Worm (Caenorhabditis elegans): Measurements from ENCODE around the gene let-653.

Gene let-653

DNA sequence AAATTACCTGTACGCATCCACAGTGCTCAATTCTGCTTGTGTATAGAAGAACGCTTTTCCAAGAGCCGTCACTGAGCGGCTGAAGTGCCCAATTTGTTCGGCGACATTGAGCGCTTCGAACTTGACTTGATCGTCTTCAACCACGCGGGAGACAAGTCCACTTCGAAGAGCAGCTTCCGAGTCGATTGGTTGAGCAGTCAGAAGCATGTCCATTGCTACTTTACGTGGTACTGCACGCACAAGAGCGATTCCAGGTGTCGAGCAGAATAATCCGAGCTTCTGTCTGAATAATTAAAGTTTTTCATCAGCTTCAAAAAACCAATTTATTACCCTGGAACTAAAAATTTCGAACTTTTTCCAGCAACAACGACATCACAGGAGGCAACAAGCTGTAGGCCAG lies 30.0 kb upstream of the let-653 start:
- no peak for TF ChIP-seq ceh-43 (GFP tag; optimal IDR thresholded peaks at IDR 0.05)
- TF ChIP-seq cnd-1 (tag; optimal IDR thresholded peaks at IDR 0.05) = no peak
- no peak for TF ChIP-seq sptf-1 (tag; optimal IDR thresholded peaks at IDR 0.05)

DNA sequence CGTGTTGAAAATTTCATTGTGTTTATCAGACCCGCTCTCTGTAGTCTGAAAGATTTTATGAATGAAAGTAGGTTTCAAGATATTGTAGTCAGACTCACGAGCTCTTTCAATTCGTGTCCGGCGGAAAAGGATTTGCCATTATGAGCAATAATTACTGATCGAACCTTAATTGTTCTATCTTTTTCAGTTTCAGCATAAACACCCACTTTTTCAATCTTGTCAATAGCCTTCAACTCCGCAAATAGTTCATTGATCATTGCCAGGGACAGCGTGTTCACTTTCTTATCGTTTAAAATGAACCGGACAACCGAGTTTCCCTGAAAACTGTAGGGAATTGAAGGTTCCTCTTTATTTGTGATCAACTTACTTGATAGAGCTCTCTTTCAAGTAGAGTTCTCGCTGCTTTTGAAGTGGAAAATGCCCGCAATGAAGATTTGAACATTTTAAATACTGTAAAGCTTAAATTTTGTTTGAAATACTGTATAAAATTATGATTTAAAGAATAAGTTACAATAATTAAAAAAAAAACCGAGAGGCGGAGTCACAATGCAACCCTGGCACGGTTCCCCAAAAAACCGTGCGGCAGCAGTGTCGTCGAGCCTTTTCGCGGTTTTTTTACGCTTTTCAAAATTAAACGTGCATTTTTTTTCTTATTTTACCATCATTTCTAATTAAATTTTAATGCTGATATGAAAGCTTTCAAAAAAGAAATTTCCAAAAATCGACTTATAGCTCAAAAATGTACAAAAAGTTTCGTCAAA lies 29.3 kb upstream of the let-653 start, which contains the start of gene ech-2:
Gene ech-2, minus strand, starts transcription at position 452 of the 761 bp plus-strand sequence.
- peak; percentile 27 for TF ChIP-seq hlh-1 (tag; optimal IDR thresholded peaks at IDR 0.05)
- no peak for TF ChIP-seq elt-3 (tag; optimal IDR thresholded peaks at IDR 0.05)
- no peak for TF ChIP-seq ceh-43 (GFP tag; optimal IDR thresholded peaks at IDR 0.05)
- TF ChIP-seq lsy-2 (tag; optimal IDR thresholded peaks at IDR 0.05) = peak; percentile 4
- peak; percentile 60 for TF ChIP-seq mep-1 (tag; optimal IDR thresholded peaks at IDR 0.05)
- TF ChIP-seq ceh-39 (tag; optimal IDR thresholded peaks at IDR 0.05) = no peak

DNA sequence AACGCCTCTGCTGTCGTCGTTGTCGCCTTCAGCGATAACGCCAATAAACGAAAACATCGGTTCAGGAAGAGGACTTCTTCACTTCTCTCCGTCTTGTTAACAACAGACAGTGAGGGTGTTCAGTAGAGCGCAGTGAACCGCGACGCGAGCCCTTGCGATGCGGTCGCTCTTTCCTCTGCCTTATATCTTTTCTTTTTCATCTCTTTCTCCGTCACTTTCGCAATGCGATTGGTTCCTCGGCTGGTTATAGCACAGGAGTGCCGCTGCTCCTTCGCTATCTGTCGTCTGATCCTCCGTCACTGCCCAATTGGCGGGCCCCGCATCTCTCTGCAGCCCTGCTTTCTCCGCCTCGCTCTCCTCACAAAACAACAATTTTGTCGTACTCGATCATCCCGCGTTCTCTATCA lies 28.3 kb upstream of the let-653 start:
- TF ChIP-seq ceh-39 (tag; optimal IDR thresholded peaks at IDR 0.05) (no peak), ceh-83 (GFP tag; optimal IDR thresholded peaks at IDR 0.05) (no peak), flh-1 (GFP tag; optimal IDR thresholded peaks at IDR 0.05) (no peak), lin-13 (tag; optimal IDR thresholded peaks at IDR 0.05) (peak; percentile 67), lsy-2 (tag; optimal IDR thresholded peaks at IDR 0.05) (peak; percentile 67), ceh-43 (GFP tag; optimal IDR thresholded peaks at IDR 0.05) (no peak), sptf-1 (tag; optimal IDR thresholded peaks at IDR 0.05) (peak; percentile 19), bed-3 (GFP tag; optimal IDR thresholded peaks at IDR 0.05) (peak; percentile 0), mep-1 (tag; optimal IDR thresholded peaks at IDR 0.05) (peak; percentile 54), drap-1 (GFP tag; optimal IDR thresholded peaks at IDR 0.05) (peak; percentile 35), hlh-1 (tag; optimal IDR thresholded peaks at IDR 0.05) (peak; percentile 79), ham-2 (GFP tag; optimal IDR thresholded peaks at IDR 0.05) (peak; percentile 92), nhr-28 (tag; optimal IDR thresholded peaks at IDR 0.05) (no peak), pha-4 (tag; optimal IDR thresholded peaks at IDR 0.05) (peak; percentile 75), elt-1 (tag; optimal IDR thresholded peaks at IDR 0.05; ENCODE audit: borderline replicate concordance, insufficient read depth) (no peak), nhr-76 (tag; optimal IDR thresholded peaks at IDR 0.05) (no peak), snpc-4 (tag; optimal IDR thresholded peaks at IDR 0.05) (no peak), unc-39 (tag; optimal IDR thresholded peaks at IDR 0.05) (no peak), ztf-11 (tag; optimal IDR thresholded peaks at IDR 0.05) (peak; percentile 37), elt-3 (tag; optimal IDR thresholded peaks at IDR 0.05) (no peak), lin-32 (GFP tag; optimal IDR thresholded peaks at IDR 0.05) (no peak), zip-8 (tag; optimal IDR thresholded peaks at IDR 0.05) (no peak), mab-5 (tag; optimal IDR thresholded peaks at IDR 0.05) (no peak), mls-2 (tag; optimal IDR thresholded peaks at IDR 0.05) (peak; percentile 28), M03D4.4 (tag; optimal IDR thresholded peaks at IDR 0.05) (peak; percentile 59), unc-62 (GFP tag; optimal IDR thresholded peaks at IDR 0.05) (peak; percentile 62), cnd-1 (tag; optimal IDR thresholded peaks at IDR 0.05) (no peak), nhr-2 (tag; optimal IDR thresholded peaks at IDR 0.05) (no peak), ces-1 (GFP tag; optimal IDR thresholded peaks at IDR 0.05) (peak; percentile 69), unc-120 (tag; optimal IDR thresholded peaks at IDR 0.05; ENCODE audit: poor library complexity, severe bottlenecking) (peak; percentile 87), nhr-237 (tag; optimal IDR thresholded peaks at IDR 0.05) (no peak), tbx-8 (GFP tag; optimal IDR thresholded peaks at IDR 0.05) (no peak), nhr-12 (tag; optimal IDR thresholded peaks at IDR 0.05) (no peak), sem-2 (GFP tag; optimal IDR thresholded peaks at IDR 0.05) (no peak), blmp-1 (tag; optimal IDR thresholded peaks at IDR 0.05) (no peak)

DNA sequence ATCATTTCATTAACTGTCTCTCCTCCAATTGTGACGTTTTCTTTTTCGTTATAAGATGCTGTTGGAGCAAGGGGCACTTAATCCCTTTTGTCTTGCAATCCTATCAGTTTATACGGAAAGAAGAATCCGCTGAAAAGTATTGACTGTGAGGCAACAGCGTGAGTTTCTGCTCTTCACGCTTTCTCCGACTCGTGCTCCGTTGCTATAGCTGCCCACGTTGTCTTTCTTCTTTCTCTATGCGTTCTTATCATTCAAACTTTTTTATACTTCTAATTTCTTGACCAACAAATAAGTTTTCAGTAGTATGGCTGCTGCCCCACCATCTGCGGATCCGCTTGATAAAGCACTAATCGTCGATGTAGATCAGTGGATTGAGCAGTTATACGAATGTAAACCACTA lies 27.3 kb upstream of the let-653 start, which contains the start of gene let-92:
Gene let-92, plus strand, starts transcription at position 301 of the 400 bp plus-strand sequence.
- no peak for TF ChIP-seq sem-2 (GFP tag; optimal IDR thresholded peaks at IDR 0.05)
- TF ChIP-seq mls-2 (tag; optimal IDR thresholded peaks at IDR 0.05) = no peak
- no peak for TF ChIP-seq ceh-43 (GFP tag; optimal IDR thresholded peaks at IDR 0.05)
- TF ChIP-seq ham-2 (GFP tag; optimal IDR thresholded peaks at IDR 0.05) = no peak
- TF ChIP-seq lin-32 (GFP tag; optimal IDR thresholded peaks at IDR 0.05) = no peak
- TF ChIP-seq flh-1 (GFP tag; optimal IDR thresholded peaks at IDR 0.05) = no peak
- TF ChIP-seq hlh-1 (tag; optimal IDR thresholded peaks at IDR 0.05) = no peak
- TF ChIP-seq pha-4 (tag; optimal IDR thresholded peaks at IDR 0.05) = no peak
- TF ChIP-seq blmp-1 (tag; optimal IDR thresholded peaks at IDR 0.05) = no peak
- no peak for TF ChIP-seq nhr-76 (tag; optimal IDR thresholded peaks at IDR 0.05)
- no peak for TF ChIP-seq elt-3 (tag; optimal IDR thresholded peaks at IDR 0.05)
- no peak for TF ChIP-seq lsy-2 (tag; optimal IDR thresholded peaks at IDR 0.05)
- TF ChIP-seq mab-5 (tag; optimal IDR thresholded peaks at IDR 0.05) = no peak
- TF ChIP-seq ceh-83 (GFP tag; optimal IDR thresholded peaks at IDR 0.05) = no peak
- TF ChIP-seq tbx-8 (GFP tag; optimal IDR thresholded peaks at IDR 0.05) = no peak
- TF ChIP-seq drap-1 (GFP tag; optimal IDR thresholded peaks at IDR 0.05) = no peak
- TF ChIP-seq mep-1 (tag; optimal IDR thresholded peaks at IDR 0.05) = no peak
- TF ChIP-seq elt-1 (tag; optimal IDR thresholded peaks at IDR 0.05; ENCODE audit: borderline replicate concordance, insufficient read depth) = no peak
- TF ChIP-seq ceh-39 (tag; optimal IDR thresholded peaks at IDR 0.05) = no peak
